Fruit fly (Drosophila melanogaster) whole organism, adult: ENCODE data around the gene Spx.

Experiments used
- CG11617 ChIP-seq: fragments of 200-800 bp; sonication (Bioruptor generic); optimal IDR thresholded peaks from 2 replicates; lab custom pipeline; 2017; ENCODE audit warnings: mild to moderate bottlenecking, missing biosample characterization, missing genetic modification reagents, missing genetic modification characterization
- CG12768 ChIP-seq: fragments of 200-800 bp; sonication (Bioruptor generic); optimal IDR thresholded peaks from 2 replicates; lab custom pipeline; 2017; ENCODE audit warnings: missing biosample characterization, missing genetic modification characterization, mild to moderate bottlenecking, moderate library complexity, missing genetic modification reagents
- CG14711 ChIP-seq: fragments of 200-800 bp; sonication (Bioruptor generic); optimal IDR thresholded peaks from 2 replicates; lab custom pipeline; 2018; ENCODE audit warnings: missing biosample characterization, mild to moderate bottlenecking, missing genetic modification characterization, moderate library complexity
- CG1620 ChIP-seq: fragments of 200-800 bp; sonication (Bioruptor generic); optimal IDR thresholded peaks from 2 replicates; lab custom pipeline; 2016; ENCODE audit warnings: missing biosample characterization, missing genetic modification characterization
- CG33017 ChIP-seq: fragments of 200-800 bp; sonication (Bioruptor generic); optimal IDR thresholded peaks from 2 replicates; lab custom pipeline; 2018; ENCODE audit warnings: missing biosample characterization, mild to moderate bottlenecking, missing genetic modification characterization, moderate library complexity
- CG5204 ChIP-seq: fragments of 200-800 bp; sonication (Bioruptor generic); optimal IDR thresholded peaks from 2 replicates; lab custom pipeline; 2016; ENCODE audit warnings: missing biosample characterization, missing genetic modification characterization
- CG7045 ChIP-seq: fragments of 200-800 bp; sonication (Bioruptor generic); optimal IDR thresholded peaks from 2 replicates; lab custom pipeline; 2017; ENCODE audit warnings: missing biosample characterization, mild to moderate bottlenecking, missing genetic modification characterization
- CG7101 ChIP-seq: fragments of 200-800 bp; sonication (Bioruptor generic); optimal IDR thresholded peaks from 2 replicates; lab custom pipeline; 2018; ENCODE audit warnings: missing biosample characterization, mild to moderate bottlenecking, missing genetic modification characterization, moderate library complexity
- Clk ChIP-seq: fragments of 200-800 bp; sonication (Bioruptor generic); optimal IDR thresholded peaks from 2 replicates; lab custom pipeline; 2017; ENCODE audit warnings: missing biosample characterization, missing genetic modification characterization
- Crg-1 ChIP-seq: fragments of 200-800 bp; sonication (Bioruptor generic); optimal IDR thresholded peaks from 2 replicates; lab custom pipeline; 2016; ENCODE audit warnings: missing biosample characterization, missing genetic modification characterization
- Hr96 ChIP-seq: fragments of 200-800 bp; sonication (Bioruptor generic); optimal IDR thresholded peaks from 2 replicates; lab custom pipeline; 2016; ENCODE audit warnings: missing biosample characterization, missing genetic modification characterization
- Mnt ChIP-seq: fragments of 200-800 bp; sonication (Bioruptor generic); optimal IDR thresholded peaks from 2 replicates; lab custom pipeline; 2016; ENCODE audit warnings: missing biosample characterization, mild to moderate bottlenecking, missing genetic modification characterization
- bab1 ChIP-seq: fragments of 200-800 bp; sonication (Bioruptor generic); optimal IDR thresholded peaks from 3 replicates; lab custom pipeline; 2019; ENCODE audit warnings: missing biosample characterization, mild to moderate bottlenecking, missing genetic modification characterization, moderate library complexity
- cic ChIP-seq: fragments of 200-800 bp; sonication (Bioruptor generic); optimal IDR thresholded peaks from 2 replicates; lab custom pipeline; 2017; ENCODE audit warnings: missing biosample characterization, mild to moderate bottlenecking, missing genetic modification characterization, moderate library complexity
- cnc ChIP-seq, 2 experiments: fragments of >200 bp; optimal IDR thresholded peaks; 2 replicates each; lab custom pipeline; 2017
- kay ChIP-seq: fragments of 200-800 bp; sonication (Bioruptor generic); peaks from one replicate; lab custom pipeline; 2016; ENCODE audit warnings: missing biosample characterization, missing genetic modification characterization, borderline replicate concordance
- ovo ChIP-seq: fragments of 200-800 bp; sonication (Bioruptor generic); optimal IDR thresholded peaks from 2 replicates; lab custom pipeline; 2016; ENCODE audit warnings: missing biosample characterization, missing genetic modification characterization
- pad ChIP-seq: fragments of 200-800 bp; sonication (Bioruptor generic); optimal IDR thresholded peaks from 3 replicates; lab custom pipeline; 2017; ENCODE audit warnings: missing biosample characterization, missing genetic modification characterization, mild to moderate bottlenecking, moderate library complexity, missing genetic modification reagents
- tj ChIP-seq: fragments of 200-800 bp; sonication (Bioruptor generic); optimal IDR thresholded peaks from 3 replicates; lab custom pipeline; 2017; ENCODE audit warnings: missing biosample characterization, mild to moderate bottlenecking, missing genetic modification characterization, moderate library complexity
- toe ChIP-seq: fragments of 200-800 bp; sonication (Bioruptor generic); optimal IDR thresholded peaks from 2 replicates; lab custom pipeline; 2016; ENCODE audit warnings: missing biosample characterization, missing genetic modification characterization

The Spx gene

DNA sequence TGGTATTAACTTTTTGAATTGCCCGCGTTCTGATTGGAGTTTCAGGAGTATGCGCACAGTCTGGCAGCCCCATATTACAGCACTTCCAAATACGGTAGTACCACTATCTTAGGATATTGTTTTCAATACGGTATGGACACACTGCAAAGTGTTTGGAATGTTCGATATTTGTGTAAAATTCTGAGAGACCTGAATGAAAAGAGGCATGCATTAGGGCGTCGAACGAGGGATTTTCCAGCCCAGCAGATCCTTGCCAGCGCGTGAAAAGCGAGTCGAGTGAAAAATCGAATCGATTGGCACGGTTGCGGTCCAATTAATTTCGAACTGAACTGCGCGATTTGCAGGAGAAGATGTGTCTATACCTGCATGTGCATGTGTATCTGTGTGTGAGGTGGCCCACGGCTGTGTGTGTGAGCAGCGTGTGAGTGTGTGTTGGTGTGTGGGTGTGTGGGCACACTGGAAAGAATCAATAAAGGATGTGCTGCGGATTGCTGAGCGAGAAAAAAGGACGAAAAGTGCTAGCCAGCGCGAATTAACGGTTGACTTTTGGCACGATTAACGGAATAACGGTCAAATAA is 30.1 kb upstream of the Spx start, which contains the start of gene dtn:
TSS of gene dtn (plus strand) at position 176 of the 578 bp plus-strand sequence.
- TF ChIP-seq pad (GFP tag; lab: Kevin White, UChicago), result peak; percentile 30
- TF ChIP-seq cnc (optimal IDR thresholded peaks at IDR 0.05; lab: Kevin White, UChicago), result no peak
- TF ChIP-seq Mnt (GFP tag; lab: Kevin White, UChicago), result peak; percentile 18

- TF ChIP-seq Mnt (GFP tag; lab: Kevin White, UChicago), result no peak
- TF ChIP-seq bab1 (GFP tag; lab: Kevin White, UChicago), result no peak
- TF ChIP-seq CG7045 (GFP tag; lab: Kevin White, UChicago), result no peak
- no peak for TF ChIP-seq cnc (optimal IDR thresholded peaks at IDR 0.05; lab: Kevin White, UChicago)
- no peak for TF ChIP-seq CG33017 (tag; lab: Kevin White, UChicago)
- TF ChIP-seq CG7101 (tag; lab: Kevin White, UChicago), result no peak
- no peak for TF ChIP-seq kay
- TF ChIP-seq tj (GFP tag; lab: Kevin White, UChicago), result no peak
- TF ChIP-seq ovo (GFP tag; lab: Kevin White, UChicago), result no peak
- TF ChIP-seq CG5204 (GFP tag; lab: Kevin White, UChicago), result no peak
- TF ChIP-seq CG11617 (GFP tag; lab: Kevin White, UChicago), result no peak
- TF ChIP-seq Hr96, result no peak
- no peak for TF ChIP-seq pad (GFP tag; lab: Kevin White, UChicago)
- no peak for TF ChIP-seq CG12768 (GFP tag; lab: Kevin White, UChicago)
- no peak for TF ChIP-seq Crg-1 (GFP tag; lab: Kevin White, UChicago)
- no peak for TF ChIP-seq cic (GFP tag; lab: Kevin White, UChicago)
- TF ChIP-seq Clk (GFP tag; lab: Kevin White, UChicago), result no peak
- TF ChIP-seq toe (GFP tag; lab: Kevin White, UChicago), result no peak
- TF ChIP-seq CG14711, result no peak
These were observed 23.9 kb upstream of the Spx start for dm6 chrX:6231764-6232163.

dm6 chrX:6237015-6237414 is 18.6 kb upstream of the Spx start, which contains the start of gene CG14445:
Gene CG14445, plus strand, starts transcription at chrX:6237315.
- TF ChIP-seq CG7101 (tag; lab: Kevin White, UChicago) (no peak), Crg-1 (GFP tag; lab: Kevin White, UChicago) (no peak), CG33017 (tag; lab: Kevin White, UChicago) (no peak), kay (no peak)

dm6 chrX:6252897-6253540 is 2.6 kb upstream of the Spx start:
- TF ChIP-seq Hr96 (no peak), CG5204 (GFP tag; lab: Kevin White, UChicago) (no peak), CG33017 (tag; lab: Kevin White, UChicago) (no peak), CG12768 (GFP tag; lab: Kevin White, UChicago) (no peak), CG1620 (GFP tag; lab: Kevin White, UChicago) (no peak), toe (GFP tag; lab: Kevin White, UChicago) (no peak), bab1 (GFP tag; lab: Kevin White, UChicago) (no peak), tj (GFP tag; lab: Kevin White, UChicago) (no peak), cnc (optimal IDR thresholded peaks at IDR 0.05; lab: Kevin White, UChicago) (no peak), Clk (GFP tag; lab: Kevin White, UChicago) (no peak), CG7045 (GFP tag; lab: Kevin White, UChicago) (no peak), kay (no peak), ovo (GFP tag; lab: Kevin White, UChicago) (no peak), CG11617 (GFP tag; lab: Kevin White, UChicago) (no peak), pad (GFP tag; lab: Kevin White, UChicago) (no peak), CG7101 (tag; lab: Kevin White, UChicago) (no peak), Mnt (GFP tag; lab: Kevin White, UChicago) (no peak)

dm6 chrX:6253701-6254100 is 1.9 kb upstream of the Spx start:
- TF ChIP-seq ovo (GFP tag; lab: Kevin White, UChicago) (no peak), cic (GFP tag; lab: Kevin White, UChicago) (no peak), Crg-1 (GFP tag; lab: Kevin White, UChicago) (no peak), cnc (optimal IDR thresholded peaks at IDR 0.05; lab: Kevin White, UChicago) (no peak)

dm6 chrX:6254617-6255349 is 839 bp upstream of the Spx start:
- TF ChIP-seq ovo (GFP tag; lab: Kevin White, UChicago) (no peak), CG12768 (GFP tag; lab: Kevin White, UChicago) (no peak)
